Worm (Caenorhabditis elegans) whole organism, L4 larva: ENCODE results near the gene nas-20.

ENCODE experiments used
- F26F4.8 ChIP-seq: fragments of 200-800 bp; sonication (Bioruptor generic); conservative IDR thresholded peaks from 2 replicates; pipeline ENCODE4 v1.3.6; 2022; ENCODE audit warnings: missing genetic modification characterization, missing compliant biosample characterization
- Y105C5A.15 ChIP-seq: fragments of 200-800 bp; sonication (Bioruptor generic); IDR thresholded peaks from 2 replicates; pipeline ENCODE4 v1.3.6; 2022; ENCODE audit warnings: missing genetic modification characterization, missing compliant biosample characterization
- Y5F2A.4 ChIP-seq: fragments of 200-800 bp; sonication (Bioruptor generic); optimal IDR thresholded peaks from 2 replicates; lab custom pipeline; 2018; ENCODE audit warnings: mild to moderate bottlenecking, missing genetic modification characterization, missing compliant biosample characterization
- aha-1 ChIP-seq: fragments of 150-350 bp; peaks from one replicate; lab custom pipeline; 2014; ENCODE audit warnings: missing biosample characterization, missing genetic modification characterization
- arid-1 ChIP-seq: fragments of 200-800 bp; sonication (Bioruptor generic); conservative IDR thresholded peaks from 2 replicates; pipeline ENCODE4 v1.3.6; 2022; ENCODE audit warnings: missing genetic modification reagents, missing genetic modification characterization, missing compliant biosample characterization
- attf-4 ChIP-seq: sonication (generic microtip); optimal IDR thresholded peaks from 3 replicates; lab custom pipeline; 2017; ENCODE audit warnings: missing biosample characterization, missing genetic modification characterization
- ceh-62 ChIP-seq: sonication (generic microtip); optimal IDR thresholded peaks from 2 replicates; lab custom pipeline; 2017; ENCODE audit warnings: missing biosample characterization, missing genetic modification characterization
- ceh-82 ChIP-seq: sonication (generic microtip); optimal IDR thresholded peaks from 2 replicates; lab custom pipeline; 2017; ENCODE audit warnings: missing biosample characterization, missing genetic modification characterization
- ces-1 ChIP-seq: fragments of 150-350 bp; sonication (generic microtip); optimal IDR thresholded peaks from 4 replicates; lab custom pipeline; 2014; ENCODE audit warnings: missing biosample characterization, missing genetic modification reagents, missing genetic modification characterization
- dpl-1 ChIP-seq: fragments of 150-350 bp; optimal IDR thresholded peaks from 2 replicates; lab custom pipeline; 2014; ENCODE audit warnings: missing biosample characterization, missing genetic modification reagents, missing genetic modification characterization
- duxl-1 ChIP-seq: sonication (generic microtip); optimal IDR thresholded peaks from 2 replicates; lab custom pipeline; 2016; ENCODE audit warnings: mild to moderate bottlenecking, missing genetic modification characterization, moderate library complexity, missing compliant biosample characterization; ENCODE audit not compliant: poor library complexity
- fos-1 ChIP-seq: fragments of 150-350 bp; optimal IDR thresholded peaks from 2 replicates; lab custom pipeline; 2014; ENCODE audit warnings: missing biosample characterization, missing genetic modification characterization
- gei-8 ChIP-seq: fragments of 200-800 bp; sonication (Bioruptor generic); optimal IDR thresholded peaks from 2 replicates; lab custom pipeline; 2018; ENCODE audit warnings: mild to moderate bottlenecking, missing genetic modification characterization, missing compliant biosample characterization
- hif-1 ChIP-seq, 2 experiments: sonication (generic microtip); optimal IDR thresholded peaks; 2 replicates each; lab custom pipeline; 2016 to 2017; ENCODE audit warnings: missing compliant biosample characterization in 2 of 2, missing genetic modification characterization in 2 of 2, missing genetic modification reagents in 2 of 2, missing genotype in 2 of 2, mild to moderate bottlenecking in 1 of 2
- hlh-30 ChIP-seq: sonication (generic microtip); optimal IDR thresholded peaks from 2 replicates; lab custom pipeline; 2017; ENCODE audit warnings: antibody characterized with exemption, mild to moderate bottlenecking, missing genetic modification characterization, missing compliant biosample characterization; ENCODE audit not compliant: insufficient read depth
- lin-15B ChIP-seq: fragments of 150-350 bp; sonication (generic microtip); optimal IDR thresholded peaks from 3 replicates; lab custom pipeline; 2014; ENCODE audit warnings: missing biosample characterization, missing genetic modification characterization
- lin-29 ChIP-seq: fragments of 200-800 bp; sonication (Bioruptor generic); IDR thresholded peaks from 2 replicates; pipeline ENCODE4 v1.3.6; 2022; ENCODE audit warnings: missing genetic modification reagents, missing genetic modification characterization, missing compliant biosample characterization
- lin-39 ChIP-seq: fragments of 150-350 bp; optimal IDR thresholded peaks from 2 replicates; lab custom pipeline; 2014; ENCODE audit warnings: missing biosample characterization, missing genetic modification reagents, missing genetic modification characterization
- lsy-2 ChIP-seq, 2 experiments: fragments of 150-350 bp in 1 of 2; sonication (generic microtip) in 1 of 2; optimal IDR thresholded peaks; 2 replicates each; lab custom pipeline; 2014 to 2017; ENCODE audit warnings: missing biosample characterization in 2 of 2, missing genetic modification characterization in 2 of 2
- madf-9 ChIP-seq: fragments of 200-800 bp; sonication (Bioruptor generic); conservative IDR thresholded peaks from 2 replicates; pipeline ENCODE4 v1.3.6; 2022; ENCODE audit warnings: missing genetic modification reagents, missing genetic modification characterization, missing compliant biosample characterization
- mdl-1 ChIP-seq, 2 experiments: fragments of 150-350 bp in 1 of 2; sonication (generic microtip) in 1 of 2; optimal IDR thresholded peaks; 2 replicates each; lab custom pipeline; 2014 to 2017; ENCODE audit warnings: missing biosample characterization in 2 of 2, missing genetic modification characterization in 2 of 2
- mes-2 ChIP-seq: sonication (generic microtip); optimal IDR thresholded peaks from 2 replicates; lab custom pipeline; 2016; ENCODE audit warnings: missing genotype, mild to moderate bottlenecking, missing genetic modification characterization, missing compliant biosample characterization; ENCODE audit not compliant: poor library complexity, severe bottlenecking
- mxl-2 ChIP-seq: fragments of 200-800 bp; sonication (Bioruptor generic); conservative IDR thresholded peaks from 2 replicates; pipeline ENCODE4 v1.3.6; 2022; ENCODE audit warnings: missing genetic modification reagents, missing genetic modification characterization, missing compliant biosample characterization
- mxl-3 ChIP-seq: fragments of 200-800 bp; sonication (Bioruptor generic); optimal IDR thresholded peaks from 2 replicates; lab custom pipeline; 2018; ENCODE audit warnings: mild to moderate bottlenecking, missing genetic modification characterization, missing compliant biosample characterization
- nhr-25 ChIP-seq: sonication (generic microtip); optimal IDR thresholded peaks from 2 replicates; lab custom pipeline; 2017; ENCODE audit warnings: missing genetic modification characterization, mild to moderate bottlenecking, missing compliant biosample characterization, antibody characterized with exemption, moderate library complexity, borderline replicate concordance; ENCODE audit not compliant: insufficient read depth
- nhr-28 ChIP-seq: fragments of 150-350 bp; optimal IDR thresholded peaks from 2 replicates; lab custom pipeline; 2014; ENCODE audit warnings: missing biosample characterization, missing genetic modification characterization
- sdz-12 ChIP-seq: fragments of 200-800 bp; sonication (Bioruptor generic); optimal IDR thresholded peaks from 2 replicates; lab custom pipeline; 2018; ENCODE audit warnings: mild to moderate bottlenecking, missing genetic modification characterization, missing compliant biosample characterization
- set-16 ChIP-seq: fragments of 200-800 bp; sonication (Bioruptor generic); IDR thresholded peaks from 2 replicates; pipeline ENCODE4 v1.3.6; 2022; ENCODE audit warnings: missing genetic modification reagents, missing genetic modification characterization, missing compliant biosample characterization
- spr-3 ChIP-seq: fragments of 200-800 bp; sonication (Bioruptor generic); optimal IDR thresholded peaks from 2 replicates; lab custom pipeline; 2018; ENCODE audit warnings: mild to moderate bottlenecking, missing genetic modification characterization, missing compliant biosample characterization
- tag-97 ChIP-seq: fragments of 200-800 bp; sonication (Bioruptor generic); IDR thresholded peaks from 2 replicates; pipeline ENCODE4 v1.3.6; 2022; ENCODE audit warnings: missing genetic modification characterization, missing compliant biosample characterization
- unc-130 ChIP-seq: sonication (generic microtip); optimal IDR thresholded peaks from 2 replicates; lab custom pipeline; 2016; ENCODE audit warnings: missing genetic modification reagents, missing genetic modification characterization, missing compliant biosample characterization
- unc-62 ChIP-seq, 3 experiments: fragments of 150-350 bp in 1 of 3; sonication (generic microtip); optimal IDR thresholded peaks in 2 of 3; peaks in 1 of 3; 1 replicate in 1 of 3; 2 replicates in 2 of 3; lab custom pipeline; 2014 to 2017; ENCODE audit warnings: missing biosample characterization in 3 of 3, missing genetic modification characterization in 3 of 3, missing genetic modification reagents in 3 of 3, missing genotype in 1 of 3

The nas-20 gene

DNA sequence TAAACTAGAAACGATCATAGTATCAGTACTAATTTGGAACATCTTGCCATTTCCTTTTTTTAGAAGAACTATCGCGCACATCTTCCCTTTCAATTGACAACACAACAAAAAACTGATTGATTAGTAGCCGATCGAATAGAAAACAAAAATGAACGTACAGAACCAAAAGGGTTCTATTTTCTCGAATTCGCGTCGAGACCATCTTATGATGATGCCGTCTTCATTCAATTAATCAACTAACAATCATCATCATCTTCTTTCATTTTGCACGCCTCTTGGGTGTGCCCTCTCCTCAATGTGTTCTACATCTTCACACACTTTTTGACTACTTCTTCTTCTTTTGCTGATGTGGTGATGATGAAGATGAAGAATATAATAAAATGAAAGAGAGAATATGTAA lies 27.7 kb upstream of the nas-20 start:
- TF ChIP-seq attf-4 (no peak), nhr-28 (tag; lab: Kevin White, UChicago) (peak; percentile 22), lsy-2 (tag; optimal IDR thresholded peaks at IDR 0.05; lab: Kevin White, UChicago) (no peak), ceh-62 (tag; lab: Kevin White, UChicago) (no peak), unc-62 (GFP tag; optimal IDR thresholded peaks at IDR 0.05 in 1 of 2; lab: Kevin White, UChicago) (peak in 1 of 2 experiments; percentile 92), unc-62 (tag; optimal IDR thresholded peaks at IDR 0.05; lab: Kevin White, UChicago) (no peak), mxl-2 (GFP tag; lab: Robert Waterston, UW) (no peak), Y105C5A.15 (GFP tag; lab: Robert Waterston, UW) (no peak), Y5F2A.4 (no peak), lin-29 (GFP tag; lab: Robert Waterston, UW) (no peak), set-16 (GFP tag; lab: Robert Waterston, UW) (no peak), mxl-3 (GFP tag; lab: Kevin White, UChicago) (peak; percentile 9), arid-1 (GFP tag; lab: Robert Waterston, UW) (no peak), hif-1 (tag; optimal IDR thresholded peaks at IDR 0.05; lab: Kevin White, UChicago) (no peak)
- TF ChIP-seq, all 104 proteins: peak for 3

DNA sequence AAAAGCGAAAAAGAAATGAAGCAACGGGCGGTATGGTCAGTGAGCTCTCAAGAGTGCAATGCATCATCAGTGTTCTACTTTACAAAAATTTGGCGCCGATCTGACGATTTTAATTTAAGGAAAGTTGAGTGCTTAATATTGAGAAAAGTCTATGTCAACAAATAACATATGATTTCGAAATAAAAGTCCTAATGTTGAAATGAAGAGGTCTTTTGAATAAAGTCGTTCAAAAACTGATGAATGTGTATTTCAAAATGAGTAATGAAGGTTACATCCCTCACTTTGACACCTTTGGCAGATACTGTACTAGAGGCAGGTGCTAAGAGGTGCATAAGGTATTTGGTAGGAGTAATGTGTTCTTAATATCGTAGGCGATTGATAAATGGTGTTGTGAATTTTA lies 25.4 kb upstream of the nas-20 start:
- no peak for TF ChIP-seq mes-2 (tag; lab: Kevin White, UChicago)
- TF ChIP-seq unc-62 (GFP tag; optimal IDR thresholded peaks at IDR 0.05 in 1 of 2; lab: Kevin White, UChicago) = peak in 1 of 2 experiments; percentile 92
- no peak for TF ChIP-seq unc-62 (tag; optimal IDR thresholded peaks at IDR 0.05; lab: Kevin White, UChicago)

DNA sequence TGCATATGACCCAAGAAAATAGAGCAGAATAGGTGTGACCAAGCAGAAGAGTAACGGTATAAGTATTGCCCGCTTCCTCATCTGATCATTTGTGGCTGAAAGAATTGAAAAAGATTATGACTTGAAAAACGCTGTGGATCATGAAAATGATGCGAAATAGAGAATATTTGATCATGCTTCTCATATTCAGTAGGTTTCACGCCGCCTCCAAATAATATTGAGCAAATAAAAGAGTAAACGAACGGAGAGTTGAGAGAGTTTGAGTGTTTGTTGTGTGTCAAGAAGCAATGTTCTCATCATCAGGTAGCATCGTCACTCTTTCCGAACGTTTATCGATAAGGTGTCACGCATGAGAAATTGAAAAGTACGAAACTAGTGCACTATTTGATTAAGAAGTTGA lies 24.2 kb upstream of the nas-20 start, which contains the start of gene htrl-1:
htrl-1 (minus strand) TSS at position 101 of the 400 bp plus-strand sequence.
- TF ChIP-seq mxl-3 (GFP tag; lab: Kevin White, UChicago) (no peak), dpl-1 (GFP tag; lab: Kevin White, UChicago) (no peak), madf-9 (GFP tag; lab: Robert Waterston, UW) (no peak), lin-15B (no peak), mdl-1 (tag; optimal IDR thresholded peaks at IDR 0.05; lab: Kevin White, UChicago) (no peak), spr-3 (no peak)

DNA sequence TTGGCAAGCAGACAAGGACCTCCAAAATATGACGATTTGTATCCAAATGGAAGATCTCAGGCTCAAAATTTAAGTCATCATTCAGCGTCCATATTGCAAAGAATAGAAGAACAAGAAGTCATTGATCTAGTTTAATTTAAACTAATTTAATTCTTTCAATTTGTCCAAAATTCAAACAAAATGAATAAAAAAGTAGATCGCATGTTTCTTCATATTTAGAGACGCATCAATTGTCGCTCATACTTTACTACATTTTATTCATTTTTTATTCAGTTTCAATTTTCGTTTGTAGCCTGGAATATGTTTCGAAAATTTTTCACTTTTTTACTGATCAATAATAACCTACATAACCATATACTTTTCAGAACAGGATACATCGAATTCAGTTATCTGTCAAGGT lies 20.3 kb upstream of the nas-20 start, which contains the start of gene T11F9.21:
T11F9.21 (plus strand) TSS at position 301 of the 400 bp plus-strand sequence.
- TF ChIP-seq tag-97 = no peak
- no peak for TF ChIP-seq duxl-1
- no peak for TF ChIP-seq ceh-82
- no peak for TF ChIP-seq set-16 (GFP tag; lab: Robert Waterston, UW)
- TF ChIP-seq, all 104 proteins: peak for 0

DNA sequence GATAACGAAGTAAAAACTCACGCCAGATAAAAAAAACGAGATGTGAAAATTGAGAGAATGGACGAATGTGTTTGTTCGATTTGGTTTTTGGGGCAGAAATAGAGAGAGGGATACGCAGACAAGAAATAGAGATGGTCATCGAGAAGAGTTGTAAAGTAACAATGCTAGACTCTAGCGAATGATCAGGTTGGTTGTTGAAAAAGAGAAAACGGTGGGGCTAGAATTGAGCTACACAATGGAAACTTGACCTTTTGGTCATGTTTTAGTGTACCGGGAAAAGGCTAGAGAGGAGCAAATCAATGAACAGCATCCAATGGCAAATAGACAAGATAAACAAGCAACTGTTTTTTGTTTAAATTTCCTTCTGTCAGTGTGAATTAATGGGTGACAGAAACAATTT lies 18.3 kb upstream of the nas-20 start, which contains the start of gene dhs-19:
dhs-19 (minus strand) TSS at position 101 of the 400 bp plus-strand sequence.
- TF ChIP-seq gei-8 (GFP tag; lab: Kevin White, UChicago) = no peak
- TF ChIP-seq unc-62 (GFP tag; optimal IDR thresholded peaks at IDR 0.05 in 1 of 2; lab: Kevin White, UChicago) = peak in 1 of 2 experiments; percentile 81
- TF ChIP-seq unc-62 (tag; optimal IDR thresholded peaks at IDR 0.05; lab: Kevin White, UChicago) = no peak

DNA sequence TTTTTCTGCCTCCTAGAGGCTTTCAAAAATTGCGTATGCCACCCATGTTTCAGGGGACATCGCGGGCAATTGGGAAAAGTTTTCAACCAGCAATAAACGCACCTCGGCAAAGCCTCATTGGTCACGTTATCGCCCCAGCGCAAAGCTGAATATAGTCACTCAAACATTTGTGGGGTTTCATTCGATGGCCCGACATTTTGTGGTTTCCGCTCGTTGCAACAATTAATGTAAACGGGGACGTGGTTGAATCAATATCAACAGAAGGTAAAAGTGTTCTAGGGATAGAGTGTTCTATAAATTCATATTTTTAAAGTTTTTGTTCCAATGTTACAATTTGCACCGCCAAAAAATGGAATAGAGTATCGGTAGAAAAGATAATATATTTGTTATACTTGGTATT lies 16.2 kb upstream of the nas-20 start:
- TF ChIP-seq nhr-25 = no peak
- no peak for TF ChIP-seq lin-39 (tag; lab: Kevin White, UChicago)
- no peak for TF ChIP-seq attf-4
- no peak for TF ChIP-seq duxl-1
- TF ChIP-seq sdz-12 = no peak
- no peak for TF ChIP-seq unc-130 (GFP tag; lab: Kevin White, UChicago)
- no peak for TF ChIP-seq F26F4.8 (GFP tag; lab: Robert Waterston, UW)
- TF ChIP-seq ces-1 (GFP tag; lab: Kevin White, UChicago) = no peak
- no peak for TF ChIP-seq madf-9 (GFP tag; lab: Robert Waterston, UW)
- TF ChIP-seq ceh-62 (tag; lab: Kevin White, UChicago) = no peak
- no peak for TF ChIP-seq fos-1 (tag; lab: Kevin White, UChicago)
- TF ChIP-seq aha-1 (tag; lab: Kevin White, UChicago) = no peak
- no peak for TF ChIP-seq hlh-30 (tag; lab: Kevin White, UChicago)
